Worm (Caenorhabditis elegans): ENCODE data around the gene F35H10.3.

DNA sequence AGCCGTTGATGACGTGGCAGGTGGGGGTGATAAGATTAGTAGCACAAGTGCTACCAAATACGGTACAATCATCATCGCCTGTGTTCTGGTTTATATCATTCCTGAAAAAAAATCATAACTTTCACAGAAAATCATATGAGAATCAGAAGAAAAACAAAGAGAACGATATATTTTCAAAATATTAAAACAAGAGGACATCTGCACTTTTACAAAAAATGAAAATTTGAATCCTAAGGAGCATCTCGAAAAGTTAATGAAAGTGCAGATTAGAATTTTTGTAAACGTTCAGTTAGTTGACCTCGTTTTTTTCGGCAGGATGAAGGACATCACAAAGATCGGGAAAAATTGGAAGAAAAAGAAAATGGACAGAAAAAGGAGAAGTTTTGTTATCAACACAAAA, 12.9 kb upstream of the F35H10.3 start, which contains the start of gene F35H10.10:
- TF ChIP-seq hnd-1 (tag; optimal IDR thresholded peaks at IDR 0.05), result no peak
- no peak for TF ChIP-seq ama-1 (optimal IDR thresholded peaks at IDR 0.05)
